Fruit fly (Drosophila melanogaster) whole organism, prepupa: ENCODE data around the gene CG2964.

ENCODE experiments used
- CG10631 ChIP-seq: fragments of 200-800 bp; sonication (Bioruptor generic); optimal IDR thresholded peaks from 2 replicates; lab custom pipeline; 2016; ENCODE audit warnings: missing biosample characterization, missing genetic modification characterization
- CG11294 ChIP-seq: fragments of 200-800 bp; sonication (Bioruptor generic); IDR thresholded peaks from 2 replicates; pipeline ENCODE4 v1.3.6; 2022; ENCODE audit warnings: missing biosample characterization, missing genetic modification characterization
- CG11762 ChIP-seq: fragments of 200-800 bp; sonication (Bioruptor generic); optimal IDR thresholded peaks from 3 replicates; lab custom pipeline; 2016; ENCODE audit warnings: missing biosample characterization, missing genetic modification characterization; ENCODE audit not compliant: insufficient read depth
- CG16779 ChIP-seq: fragments of 200-800 bp; sonication (Bioruptor generic); optimal IDR thresholded peaks from 3 replicates; lab custom pipeline; 2017; ENCODE audit warnings: missing biosample characterization, mild to moderate bottlenecking, missing genetic modification characterization
- CG3032 ChIP-seq: fragments of 200-800 bp; optimal IDR thresholded peaks from 2 replicates; lab custom pipeline; 2019; ENCODE audit warnings: missing biosample characterization, mild to moderate bottlenecking, missing genetic modification characterization, moderate library complexity
- CG31627 ChIP-seq: fragments of 200-800 bp; sonication (Bioruptor generic); optimal IDR thresholded peaks from 3 replicates; lab custom pipeline; 2016; ENCODE audit warnings: missing biosample characterization, missing genetic modification characterization
- CG3919 ChIP-seq: fragments of 200-800 bp; sonication (Bioruptor generic); optimal IDR thresholded peaks from 3 replicates; lab custom pipeline; 2016; ENCODE audit warnings: missing biosample characterization, missing genetic modification characterization
- CG4318 ChIP-seq: fragments of 200-800 bp; sonication (Bioruptor generic); optimal IDR thresholded peaks from 3 replicates; lab custom pipeline; 2017; ENCODE audit warnings: missing biosample characterization, mild to moderate bottlenecking, missing genetic modification characterization
- CG6792 ChIP-seq: fragments of 200-800 bp; sonication (Bioruptor generic); optimal IDR thresholded peaks from 3 replicates; lab custom pipeline; 2016; ENCODE audit warnings: missing biosample characterization, missing genetic modification characterization
- CG6808 ChIP-seq: fragments of 200-800 bp; sonication (Bioruptor generic); optimal IDR thresholded peaks from 3 replicates; lab custom pipeline; 2017; ENCODE audit warnings: missing biosample characterization, missing genetic modification characterization, mild to moderate bottlenecking, moderate library complexity, missing genetic modification reagents
- CG7368 ChIP-seq: fragments of 200-800 bp; sonication (Bioruptor generic); optimal IDR thresholded peaks from 3 replicates; lab custom pipeline; 2016; ENCODE audit warnings: missing biosample characterization, missing genetic modification characterization
- CG8119 ChIP-seq: fragments of 200-800 bp; sonication (Bioruptor generic); IDR thresholded peaks from 3 replicates; pipeline ENCODE4 v1.3.6; 2022; ENCODE audit warnings: missing biosample characterization, missing genetic modification characterization
- CG9139 ChIP-seq: fragments of 200-800 bp; sonication (Bioruptor generic); optimal IDR thresholded peaks from 3 replicates; lab custom pipeline; 2017; ENCODE audit warnings: missing biosample characterization, mild to moderate bottlenecking, missing genetic modification characterization
- Eip75B ChIP-seq: fragments of 200-800 bp; sonication (Bioruptor generic); optimal IDR thresholded peaks from 3 replicates; lab custom pipeline; 2016; ENCODE audit warnings: missing biosample characterization, missing genetic modification characterization
- Eip78C ChIP-seq: fragments of 200-800 bp; sonication (Bioruptor generic); peaks from one replicate; lab custom pipeline; 2016; ENCODE audit warnings: missing biosample characterization, missing genetic modification characterization
- Ets21C ChIP-seq: fragments of 200-800 bp; sonication (Bioruptor generic); optimal IDR thresholded peaks from 3 replicates; lab custom pipeline; 2016; ENCODE audit warnings: missing biosample characterization, missing genetic modification characterization
- Ets96B ChIP-seq: fragments of 200-800 bp; optimal IDR thresholded peaks from 2 replicates; lab custom pipeline; 2019; ENCODE audit warnings: missing biosample characterization, mild to moderate bottlenecking, missing genetic modification characterization, moderate library complexity
- Gug ChIP-seq: fragments of 200-800 bp; sonication (Bioruptor generic); IDR thresholded peaks from 2 replicates; pipeline ENCODE4 v1.3.6; 2022; ENCODE audit warnings: missing biosample characterization, missing genetic modification characterization
- Hr4 ChIP-seq: fragments of 200-800 bp; sonication (Bioruptor generic); optimal IDR thresholded peaks from 3 replicates; lab custom pipeline; 2016; ENCODE audit warnings: missing biosample characterization, missing genetic modification characterization
- Lpt ChIP-seq: fragments of 200-800 bp; sonication (Bioruptor generic); optimal IDR thresholded peaks from 3 replicates; lab custom pipeline; 2016; ENCODE audit warnings: missing biosample characterization, missing genetic modification characterization
- Met ChIP-seq: fragments of 200-800 bp; sonication (Bioruptor generic); optimal IDR thresholded peaks from 3 replicates; lab custom pipeline; 2016; ENCODE audit warnings: missing biosample characterization, missing genetic modification characterization
- OdsH ChIP-seq: fragments of 200-800 bp; sonication (Bioruptor generic); optimal IDR thresholded peaks from 3 replicates; lab custom pipeline; 2016; ENCODE audit warnings: missing biosample characterization, missing genetic modification characterization
- Smox ChIP-seq: fragments of 200-800 bp; sonication (Bioruptor generic); optimal IDR thresholded peaks from 3 replicates; lab custom pipeline; 2016; ENCODE audit warnings: missing biosample characterization, missing genetic modification characterization
- Sox102F ChIP-seq: fragments of 200-800 bp; sonication (Bioruptor generic); optimal IDR thresholded peaks from 2 replicates; lab custom pipeline; 2016; ENCODE audit warnings: missing biosample characterization, mild to moderate bottlenecking, missing genetic modification characterization
- Sox15 ChIP-seq: fragments of 200-800 bp; sonication (Bioruptor generic); optimal IDR thresholded peaks from 3 replicates; lab custom pipeline; 2016; ENCODE audit warnings: missing biosample characterization, missing genetic modification characterization
- achi ChIP-seq: fragments of 200-800 bp; sonication (Bioruptor generic); optimal IDR thresholded peaks from 3 replicates; lab custom pipeline; 2016; ENCODE audit warnings: missing biosample characterization, missing genetic modification characterization
- cyc ChIP-seq: fragments of 200-800 bp; sonication (Bioruptor generic); optimal IDR thresholded peaks from 3 replicates; lab custom pipeline; 2016; ENCODE audit warnings: missing biosample characterization, missing genetic modification characterization
- dac ChIP-seq: fragments of 200-800 bp; sonication (Bioruptor generic); optimal IDR thresholded peaks from 2 replicates; lab custom pipeline; 2017; ENCODE audit warnings: missing biosample characterization, mild to moderate bottlenecking, missing genetic modification characterization
- eg ChIP-seq: fragments of 200-800 bp; sonication (Bioruptor generic); IDR thresholded peaks from 3 replicates; pipeline ENCODE4 v1.3.6; 2022; ENCODE audit warnings: missing biosample characterization, missing genetic modification characterization
- esn ChIP-seq: fragments of 200-800 bp; sonication (Bioruptor generic); optimal IDR thresholded peaks from 2 replicates; lab custom pipeline; 2016; ENCODE audit warnings: missing biosample characterization, mild to moderate bottlenecking, missing genetic modification characterization, moderate library complexity
- fd59A ChIP-seq: fragments of 200-800 bp; sonication (Bioruptor generic); optimal IDR thresholded peaks from 2 replicates; lab custom pipeline; 2017; ENCODE audit warnings: missing biosample characterization, mild to moderate bottlenecking, missing genetic modification characterization, missing genetic modification reagents
- net ChIP-seq: fragments of 200-800 bp; sonication (Bioruptor generic); optimal IDR thresholded peaks from 3 replicates; lab custom pipeline; 2016; ENCODE audit warnings: missing biosample characterization, missing genetic modification characterization
- pdm3 ChIP-seq: fragments of 200-800 bp; sonication (Bioruptor generic); optimal IDR thresholded peaks from 3 replicates; lab custom pipeline; 2016; ENCODE audit warnings: missing biosample characterization, missing genetic modification characterization
- salr ChIP-seq, 2 experiments: fragments of 200-800 bp; sonication (Bioruptor generic); optimal IDR thresholded peaks; 3 replicates each; lab custom pipeline; 2016 to 2018; ENCODE audit warnings: missing biosample characterization in 2 of 2, missing genetic modification characterization in 2 of 2, mild to moderate bottlenecking in 1 of 2
- ss ChIP-seq, 2 experiments: fragments of 200-800 bp; sonication (Bioruptor generic); optimal IDR thresholded peaks; 2 replicates in 1 of 2; 3 replicates in 1 of 2; lab custom pipeline; 2017 to 2018; ENCODE audit warnings: mild to moderate bottlenecking in 2 of 2, missing biosample characterization in 2 of 2, missing genetic modification characterization in 2 of 2, moderate library complexity in 1 of 2
- svp ChIP-seq: fragments of 200-800 bp; sonication (Bioruptor generic); peaks from one replicate; lab custom pipeline; 2016; ENCODE audit warnings: missing biosample characterization, missing genetic modification characterization
- topi ChIP-seq: fragments of 200-800 bp; sonication (Bioruptor generic); optimal IDR thresholded peaks from 3 replicates; lab custom pipeline; 2016; ENCODE audit warnings: missing biosample characterization, missing genetic modification characterization
- vri ChIP-seq: fragments of 200-800 bp; sonication (Bioruptor generic); optimal IDR thresholded peaks from 3 replicates; lab custom pipeline; 2016; ENCODE audit warnings: missing biosample characterization, mild to moderate bottlenecking, missing genetic modification characterization

The CG2964 gene

dm6 chr2L:2806190-2806763 lies 6.0 kb upstream of the CG2964 start (continued):
- TF ChIP-seq svp (GFP tag; lab: Kevin White, UChicago), result peak; percentile 88
- TF ChIP-seq Smox, result no peak
- TF ChIP-seq CG10631 (GFP tag; lab: Kevin White, UChicago), result no peak
- no peak; the same call in 2 of the 3 replicates for TF ChIP-seq CG8119
- peak; percentile 82 for TF ChIP-seq CG6808 (GFP tag; lab: Kevin White, UChicago)
- no peak for TF ChIP-seq topi (GFP tag; lab: Kevin White, UChicago)
- TF ChIP-seq CG11294 (GFP tag; lab: Robert Waterston, UW), result no peak
- no peak for TF ChIP-seq CG3032 (tag; lab: Kevin White, UChicago)
- TF ChIP-seq Eip78C (GFP tag; lab: Kevin White, UChicago), result peak; percentile 69
- peak; percentile 32 for TF ChIP-seq Ets96B (tag; lab: Kevin White, UChicago)
- no peak for TF ChIP-seq OdsH
- TF ChIP-seq pdm3 (GFP tag; lab: Kevin White, UChicago), result no peak
- TF ChIP-seq Eip75B, result peak; percentile 19
- no peak for TF ChIP-seq Hr4 (GFP tag; lab: Kevin White, UChicago)
- TF ChIP-seq salr (GFP tag; optimal IDR thresholded peaks at IDR 0.05; lab: Kevin White, UChicago), result no peak
- no peak for TF ChIP-seq Gug (GFP tag; lab: Robert Waterston, UW)
- peak; percentile 35 for TF ChIP-seq Lpt (GFP tag; lab: Kevin White, UChicago)
- TF ChIP-seq net (GFP tag; lab: Kevin White, UChicago), result peak; percentile 72
- no peak for TF ChIP-seq Sox15 (GFP tag; lab: Kevin White, UChicago)
- TF ChIP-seq ss (GFP tag; optimal IDR thresholded peaks at IDR 0.05; lab: Kevin White, UChicago), result peak; percentile 90 to 91

dm6 chr2L:2807597-2807996 lies 4.6 kb upstream of the CG2964 start:
- TF ChIP-seq Eip78C (GFP tag; lab: Kevin White, UChicago) (peak; percentile 17), Met (GFP tag; lab: Kevin White, UChicago) (no peak), svp (GFP tag; lab: Kevin White, UChicago) (peak; percentile 87), dac (GFP tag; lab: Kevin White, UChicago) (no peak), Hr4 (GFP tag; lab: Kevin White, UChicago) (no peak)
- TF ChIP-seq, all 60 proteins: peak for 2

- TF ChIP-seq Sox102F (GFP tag; lab: Kevin White, UChicago) (no peak), eg (peak; percentile 28; the same call in 1 of the 3 replicates), CG4318 (GFP tag; lab: Kevin White, UChicago) (no peak), CG3919 (no peak), ss (GFP tag; optimal IDR thresholded peaks at IDR 0.05; lab: Kevin White, UChicago) (peak in 1 of 2 experiments; percentile 47), CG8119 (0 out of 3 replicates have a peak, but pooled peaks have one; percentile 32), Met (GFP tag; lab: Kevin White, UChicago) (no peak), achi (GFP tag; lab: Kevin White, UChicago) (no peak), Sox15 (GFP tag; lab: Kevin White, UChicago) (no peak), CG6792 (GFP tag; lab: Kevin White, UChicago) (no peak), CG3032 (tag; lab: Kevin White, UChicago) (no peak), CG16779 (tag; lab: Kevin White, UChicago) (peak; percentile 11), CG6808 (GFP tag; lab: Kevin White, UChicago) (peak; percentile 27), CG9139 (GFP tag; lab: Kevin White, UChicago) (peak; percentile 5), CG7368 (GFP tag; lab: Kevin White, UChicago) (no peak), CG11762 (no peak), svp (GFP tag; lab: Kevin White, UChicago) (peak; percentile 89), Eip75B (peak; percentile 3), CG31627 (GFP tag; lab: Kevin White, UChicago) (no peak), fd59A (no peak), vri (GFP tag; lab: Kevin White, UChicago) (peak; percentile 1), Eip78C (GFP tag; lab: Kevin White, UChicago) (peak; percentile 25), Hr4 (GFP tag; lab: Kevin White, UChicago) (no peak), esn (GFP tag; lab: Kevin White, UChicago) (no peak), Smox (no peak), cyc (GFP tag; lab: Kevin White, UChicago) (no peak), Ets21C (GFP tag; lab: Kevin White, UChicago) (no peak), pdm3 (GFP tag; lab: Kevin White, UChicago) (no peak), dac (GFP tag; lab: Kevin White, UChicago) (no peak)
Measured at dm6 chr2L:2808038-2808699, 4.1 kb upstream of the CG2964 start.
